Worm (Caenorhabditis elegans): ENCODE data around the gene R13D11.4.

- TF ChIP-seq sptf-1 (tag; optimal IDR thresholded peaks at IDR 0.05) (no peak), lsy-2 (tag; optimal IDR thresholded peaks at IDR 0.05) (no peak), nhr-28 (tag; optimal IDR thresholded peaks at IDR 0.05) (no peak), pha-4 (tag; optimal IDR thresholded peaks at IDR 0.05) (no peak), nhr-12 (tag; optimal IDR thresholded peaks at IDR 0.05) (no peak), snpc-4 (tag; optimal IDR thresholded peaks at IDR 0.05) (no peak), flh-1 (GFP tag; optimal IDR thresholded peaks at IDR 0.05) (no peak), ces-1 (GFP tag; optimal IDR thresholded peaks at IDR 0.05) (no peak)
Measured at ce11 chrV:774875-775359, 35.7 kb upstream of the R13D11.4 start, which contains the start of gene srbc-58.
